Worm (Caenorhabditis elegans) whole organism, L3 larva: ENCODE results near the gene srw-133.

ENCODE experiments used
- ZK546.5 ChIP-seq: sonication (generic microtip); optimal IDR thresholded peaks from 2 replicates; lab custom pipeline; 2017; ENCODE audit warnings: missing biosample characterization, missing genetic modification characterization
- ceh-16 ChIP-seq: sonication (generic microtip); optimal IDR thresholded peaks from 2 replicates; lab custom pipeline; 2017; ENCODE audit warnings: missing biosample characterization, missing genetic modification characterization
- elt-2 ChIP-seq: sonication (generic microtip); optimal IDR thresholded peaks from 2 replicates; lab custom pipeline; 2016; ENCODE audit warnings: missing genetic modification reagents, mild to moderate bottlenecking, missing genetic modification characterization, missing compliant biosample characterization
- sea-2 ChIP-seq: fragments of 150-350 bp; sonication (generic microtip); optimal IDR thresholded peaks from 4 replicates; lab custom pipeline; 2014; ENCODE audit warnings: missing biosample characterization, missing genetic modification reagents, missing genetic modification characterization
- snpc-4 ChIP-seq: fragments of 150-350 bp; optimal IDR thresholded peaks from 2 replicates; lab custom pipeline; 2014; ENCODE audit warnings: missing biosample characterization, missing genetic modification characterization
- unc-39 ChIP-seq: sonication (generic microtip); optimal IDR thresholded peaks from 4 replicates; lab custom pipeline; 2017; ENCODE audit warnings: missing biosample characterization, missing genetic modification characterization

- no peak for TF ChIP-seq ceh-16 (tag; lab: Kevin White, UChicago)
- TF ChIP-seq ZK546.5 (tag; lab: Kevin White, UChicago): no peak
- TF ChIP-seq elt-2 (tag; lab: Kevin White, UChicago): no peak
- no peak for TF ChIP-seq snpc-4 (tag; lab: Kevin White, UChicago)
- no peak for TF ChIP-seq sea-2
- TF ChIP-seq unc-39 (tag; lab: Kevin White, UChicago): no peak
Measured at ce11 chrV:4104298-4104697, 10.2 kb downstream of the srw-133 start, which contains the start of gene srj-39.
